Fruit fly (Drosophila melanogaster) whole organism: Measurements from ENCODE around the gene CG12784.

Experiments
- pan ChIP-seq: fragments of >200 bp; optimal IDR thresholded peaks from 2 replicates; lab custom pipeline; 2017
- psq ChIP-seq: fragments of >200 bp; optimal IDR thresholded peaks from 2 replicates; lab custom pipeline; 2017
- usp ChIP-seq: fragments of >200 bp; optimal IDR thresholded peaks from 2 replicates; lab custom pipeline; 2017; ENCODE audit warnings: missing biosample characterization, missing genetic modification characterization, mixed read lengths

- TF ChIP-seq pan (no peak), psq (lab: Kevin White, UChicago) (no peak), usp (GFP tag; lab: Kevin White, UChicago) (no peak)
Measured at dm6 chr3R:15779505-15779904, 16.6 kb downstream of the CG12784 start, which contains the start of gene CG5614.
